Fruit fly (Drosophila melanogaster) whole organism, adult: Measurements from ENCODE around the gene Tpst.

Source experiments
- CG11617 ChIP-seq: fragments of 200-800 bp; sonication (Bioruptor generic); optimal IDR thresholded peaks from 2 replicates; lab custom pipeline; 2017; ENCODE audit warnings: mild to moderate bottlenecking, missing biosample characterization, missing genetic modification reagents, missing genetic modification characterization
- CG12768 ChIP-seq: fragments of 200-800 bp; sonication (Bioruptor generic); optimal IDR thresholded peaks from 2 replicates; lab custom pipeline; 2017; ENCODE audit warnings: missing biosample characterization, missing genetic modification characterization, mild to moderate bottlenecking, moderate library complexity, missing genetic modification reagents
- CG14711 ChIP-seq: fragments of 200-800 bp; sonication (Bioruptor generic); optimal IDR thresholded peaks from 2 replicates; lab custom pipeline; 2018; ENCODE audit warnings: missing biosample characterization, mild to moderate bottlenecking, missing genetic modification characterization, moderate library complexity
- cnc ChIP-seq, 2 experiments: fragments of >200 bp; optimal IDR thresholded peaks; 2 replicates each; lab custom pipeline; 2017
- kay ChIP-seq: fragments of 200-800 bp; sonication (Bioruptor generic); peaks from one replicate; lab custom pipeline; 2016; ENCODE audit warnings: missing biosample characterization, missing genetic modification characterization, borderline replicate concordance
- toe ChIP-seq: fragments of 200-800 bp; sonication (Bioruptor generic); optimal IDR thresholded peaks from 2 replicates; lab custom pipeline; 2016; ENCODE audit warnings: missing biosample characterization, missing genetic modification characterization

- TF ChIP-seq kay (GFP tag; lab: Kevin White, UChicago) = no peak
- no peak for TF ChIP-seq toe (GFP tag; lab: Kevin White, UChicago)
- TF ChIP-seq CG14711 = no peak
- no peak for TF ChIP-seq CG11617
- TF ChIP-seq cnc (optimal IDR thresholded peaks at IDR 0.05; lab: Kevin White, UChicago) = no peak
- TF ChIP-seq CG12768 = no peak
Measured at dm6 chrX:13625080-13625723, 61.6 kb downstream of the Tpst start.
